Worm (Caenorhabditis elegans) whole organism, mixed stage, embryonic: Measurements from ENCODE around the gene pkn-1.

Experiments
- lsy-2 ChIP-seq: fragments of 150-350 bp; optimal IDR thresholded peaks from 2 replicates; lab custom pipeline; 2014; ENCODE audit warnings: missing biosample characterization, missing genetic modification characterization
- nhr-237 ChIP-seq: fragments of 150-350 bp; optimal IDR thresholded peaks from 2 replicates; lab custom pipeline; 2014; ENCODE audit warnings: missing biosample characterization, missing genetic modification characterization
- sptf-1 ChIP-seq: sonication (generic microtip); optimal IDR thresholded peaks from 2 replicates; lab custom pipeline; 2017; ENCODE audit warnings: mild to moderate bottlenecking, missing genetic modification characterization, moderate library complexity, missing compliant biosample characterization
- tbx-8 ChIP-seq: fragments of 200-800 bp; sonication (Bioruptor generic); optimal IDR thresholded peaks from 2 replicates; lab custom pipeline; 2018; ENCODE audit warnings: mild to moderate bottlenecking, missing genetic modification characterization, moderate library complexity, missing compliant biosample characterization
- ztf-11 ChIP-seq: fragments of 150-350 bp; optimal IDR thresholded peaks from 2 replicates; lab custom pipeline; 2014; ENCODE audit warnings: missing biosample characterization, missing genetic modification characterization

DNA sequence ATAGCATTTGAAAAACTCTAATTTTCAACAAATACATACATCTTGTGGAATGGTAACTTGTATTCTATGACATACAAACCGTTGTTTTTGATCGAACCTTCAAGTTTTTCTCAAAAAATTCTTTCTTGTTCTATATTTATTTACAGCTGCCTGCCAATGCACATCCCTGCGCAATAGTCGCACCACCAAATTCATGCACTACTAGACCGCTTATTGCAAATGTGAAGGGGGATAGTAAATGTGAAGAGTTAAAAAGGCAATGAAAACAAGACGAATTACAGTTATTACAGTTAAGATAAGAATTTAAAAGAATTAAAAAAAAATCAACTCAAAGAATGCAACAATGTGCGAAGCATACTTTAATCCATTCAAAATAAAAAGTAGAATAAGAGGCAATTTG is 43.2 kb upstream of the pkn-1 start:
- TF ChIP-seq tbx-8 (GFP tag; lab: Kevin White, UChicago) = no peak
- TF ChIP-seq ztf-11 (tag; lab: Kevin White, UChicago) = no peak
- no peak for TF ChIP-seq nhr-237
- no peak for TF ChIP-seq lsy-2
- TF ChIP-seq sptf-1 (tag; lab: Kevin White, UChicago) = no peak
